Comparison of ENCODE assay signal across 2 worm cellular contexts in genomic region chrII:5715745-5716357, ce11.
A peak's percentile ranks its signal among the peaks of the same experiment; 100 is the strongest.
TF ChIP-seq lines count a peak whose summit lies in the region.

Gene C18A3.10 (minus strand): TSS chrII:5715845.
Gene C18A3.3 (plus strand): TSS chrII:5716307.

TF ChIP-seq in whole organism, L4 larva, 104 proteins besides CTCF, POLR2A, EP300 and RAD21:
- TF ChIP-seq Y48G9A.11 (GFP tag; IDR thresholded peaks at IDR 0.05; lab: Robert Waterston, UW) (no peak), mes-2 (tag; optimal IDR thresholded peaks at IDR 0.05; lab: Kevin White, UChicago; ENCODE audit: poor library complexity, severe bottlenecking) (peak; percentile 59)

TF ChIP-seq in whole organism, young adult, 124 proteins besides CTCF, POLR2A, EP300 and RAD21:
- TF ChIP-seq akir-1 (GFP tag; optimal IDR thresholded peaks at IDR 0.05; lab: Kevin White, UChicago) (no peak), tbx-9 (tag; optimal IDR thresholded peaks at IDR 0.05; lab: Kevin White, UChicago; ENCODE audit: borderline replicate concordance) (no peak), nhr-80 (tag; optimal IDR thresholded peaks at IDR 0.05; lab: Kevin White, UChicago) (peak; percentile 27), Y79H2A.3 (GFP tag; conservative IDR thresholded peaks at IDR 0.05; lab: Robert Waterston, UW) (no peak), madf-6 (GFP tag; IDR thresholded peaks at IDR 0.05; lab: Robert Waterston, UW) (no peak), hmg-1.2 (GFP tag; IDR thresholded peaks at IDR 0.05; lab: Robert Waterston, UW) (no peak), him-1 (tag; optimal IDR thresholded peaks at IDR 0.05; lab: Kevin White, UChicago) (no peak), rcor-1 (GFP tag; IDR thresholded peaks at IDR 0.05; lab: Robert Waterston, UW) (no peak), lag-1 (GFP tag; IDR thresholded peaks at IDR 0.05; lab: Robert Waterston, UW) (no peak), F10E7.11 (tag; optimal IDR thresholded peaks at IDR 0.05; lab: Kevin White, UChicago) (no peak), madf-3 (GFP tag; IDR thresholded peaks at IDR 0.05; lab: Robert Waterston, UW) (0 out of 2 replicates have a peak, but pooled peaks have one; percentile 28)
